Fruit fly (Drosophila melanogaster): ENCODE results near the gene vex.

- TF ChIP-seq CG7045 (GFP tag; optimal IDR thresholded peaks at IDR 0.05) (no peak), pad (GFP tag; optimal IDR thresholded peaks at IDR 0.05) (peak; percentile 31), Mnt (GFP tag; optimal IDR thresholded peaks at IDR 0.05) (peak; percentile 11), Hr96 (GFP tag; optimal IDR thresholded peaks at IDR 0.05) (peak; percentile 41), CG1620 (GFP tag; optimal IDR thresholded peaks at IDR 0.05) (no peak), CG33017 (tag; optimal IDR thresholded peaks at IDR 0.05) (peak; percentile 33), cnc (optimal IDR thresholded peaks at IDR 0.05) (no peak), kay (GFP tag; ENCODE audit: borderline replicate concordance) (peak; percentile 5), cic (GFP tag; optimal IDR thresholded peaks at IDR 0.05) (no peak)
Observed at dm6 chrX:11088778-11089340, 49.2 kb upstream of the vex start, which contains the start of gene Vago.

Measured in whole organism, adult.